Fruit fly (Drosophila melanogaster) whole organism: Measurements from ENCODE around the gene bnk.

Experiments used
- CG8478 ChIP-seq: fragments of >200 bp; optimal IDR thresholded peaks from 2 replicates; lab custom pipeline; 2018; ENCODE audit warnings: inconsistent platforms
- EcR ChIP-seq, 2 experiments: fragments of >200 bp; optimal IDR thresholded peaks; 2 replicates each; lab custom pipeline; 2017; ENCODE audit warnings: missing biosample characterization in 2 of 2, missing genetic modification characterization in 2 of 2, missing genetic modification reagents in 2 of 2
- pan ChIP-seq: fragments of >200 bp; optimal IDR thresholded peaks from 2 replicates; lab custom pipeline; 2017
- psq ChIP-seq: fragments of >200 bp; optimal IDR thresholded peaks from 2 replicates; lab custom pipeline; 2017
- usp ChIP-seq: fragments of >200 bp; optimal IDR thresholded peaks from 2 replicates; lab custom pipeline; 2017; ENCODE audit warnings: missing biosample characterization, missing genetic modification characterization, mixed read lengths

- TF ChIP-seq psq (no peak), EcR (GFP tag; optimal IDR thresholded peaks at IDR 0.05; lab: Kevin White, UChicago) (no peak), usp (GFP tag; lab: Kevin White, UChicago) (no peak), CG8478 (lab: Kevin White, UChicago) (no peak), pan (no peak)
Observed at dm6 chr3R:31221337-31222047, 28.3 kb downstream of the bnk start.
